Fruit fly (Drosophila melanogaster) whole organism, pupa: ENCODE measurements around the gene RpL7.

Experiments used
- CG10348 ChIP-seq: fragments of 200-800 bp; sonication (Bioruptor generic); IDR thresholded peaks from 2 replicates; pipeline ENCODE4 v1.3.6; 2022; ENCODE audit warnings: missing biosample characterization, missing genetic modification characterization
- CG12605 ChIP-seq: fragments of 200-800 bp; sonication (Bioruptor generic); IDR thresholded peaks from 2 replicates; pipeline ENCODE4 v1.3.6; 2022; ENCODE audit warnings: missing biosample characterization, missing genetic modification characterization
- CG13204 ChIP-seq: fragments of 200-800 bp; sonication (Bioruptor generic); optimal IDR thresholded peaks from 2 replicates; lab custom pipeline; 2018; ENCODE audit warnings: missing biosample characterization, mild to moderate bottlenecking, missing genetic modification characterization, moderate library complexity
- CG14655 ChIP-seq: fragments of 200-800 bp; sonication (Bioruptor generic); optimal IDR thresholded peaks from 3 replicates; lab custom pipeline; 2017; ENCODE audit warnings: mild to moderate bottlenecking, missing biosample characterization, missing genetic modification reagents, missing genetic modification characterization
- CG15710 ChIP-seq: fragments of 200-800 bp; sonication (Bioruptor generic); optimal IDR thresholded peaks from 2 replicates; lab custom pipeline; 2018; ENCODE audit warnings: missing biosample characterization, mild to moderate bottlenecking, missing genetic modification characterization, moderate library complexity
- CG17806 ChIP-seq: fragments of 200-800 bp; sonication (Bioruptor generic); optimal IDR thresholded peaks from 2 replicates; lab custom pipeline; 2018; ENCODE audit warnings: missing biosample characterization, mild to moderate bottlenecking, missing genetic modification characterization, moderate library complexity
- CG32121 ChIP-seq: fragments of 200-800 bp; sonication (Bioruptor generic); IDR thresholded peaks from 2 replicates; pipeline ENCODE4 v1.3.6; 2022; ENCODE audit warnings: missing biosample characterization, missing genetic modification characterization
- CG34367 ChIP-seq: fragments of 200-800 bp; sonication (Bioruptor generic); optimal IDR thresholded peaks from 2 replicates; lab custom pipeline; 2018; ENCODE audit warnings: missing biosample characterization, mild to moderate bottlenecking, missing genetic modification characterization
- CG4496 ChIP-seq: fragments of 200-800 bp; sonication (Bioruptor generic); IDR thresholded peaks from 3 replicates; pipeline ENCODE4 v1.3.6; 2022; ENCODE audit warnings: missing biosample characterization, missing genetic modification characterization
- CG8159 ChIP-seq: fragments of 200-800 bp; sonication (Bioruptor generic); optimal IDR thresholded peaks from 3 replicates; lab custom pipeline; 2018; ENCODE audit warnings: missing biosample characterization, mild to moderate bottlenecking, missing genetic modification characterization, moderate library complexity
- CG8301 ChIP-seq: fragments of 200-800 bp; sonication (Bioruptor generic); optimal IDR thresholded peaks from 2 replicates; lab custom pipeline; 2018; ENCODE audit warnings: missing biosample characterization, mild to moderate bottlenecking, missing genetic modification characterization
- CG9948 ChIP-seq: fragments of 200-800 bp; sonication (Bioruptor generic); optimal IDR thresholded peaks from 2 replicates; lab custom pipeline; 2018; ENCODE audit warnings: missing biosample characterization, mild to moderate bottlenecking, missing genetic modification characterization, moderate library complexity
- D1 ChIP-seq: fragments of 200-800 bp; sonication (Bioruptor generic); optimal IDR thresholded peaks from 2 replicates; lab custom pipeline; 2018; ENCODE audit warnings: missing biosample characterization, mild to moderate bottlenecking, missing genetic modification characterization, moderate library complexity
- EcR ChIP-seq: fragments of 200-800 bp; sonication (Bioruptor generic); optimal IDR thresholded peaks from 3 replicates; lab custom pipeline; 2019; ENCODE audit warnings: missing biosample characterization, missing genetic modification characterization, mild to moderate bottlenecking, moderate library complexity, missing genetic modification reagents
- Pif1A ChIP-seq: fragments of 200-800 bp; sonication (Bioruptor generic); optimal IDR thresholded peaks from 3 replicates; lab custom pipeline; 2016; ENCODE audit warnings: missing biosample characterization, missing genetic modification characterization
- Pif1B ChIP-seq: fragments of 200-800 bp; sonication (Bioruptor generic); optimal IDR thresholded peaks from 3 replicates; lab custom pipeline; 2016; ENCODE audit warnings: missing biosample characterization, missing genetic modification characterization
- Snoo ChIP-seq: fragments of 200-800 bp; sonication (Bioruptor generic); optimal IDR thresholded peaks from 3 replicates; lab custom pipeline; 2017; ENCODE audit warnings: missing biosample characterization, mild to moderate bottlenecking, missing genetic modification characterization, inconsistent platforms
- gl ChIP-seq: fragments of 200-800 bp; sonication (Bioruptor generic); optimal IDR thresholded peaks from 2 replicates; lab custom pipeline; 2018; ENCODE audit warnings: missing biosample characterization, mild to moderate bottlenecking, missing genetic modification characterization

RpL7 gene

DNA sequence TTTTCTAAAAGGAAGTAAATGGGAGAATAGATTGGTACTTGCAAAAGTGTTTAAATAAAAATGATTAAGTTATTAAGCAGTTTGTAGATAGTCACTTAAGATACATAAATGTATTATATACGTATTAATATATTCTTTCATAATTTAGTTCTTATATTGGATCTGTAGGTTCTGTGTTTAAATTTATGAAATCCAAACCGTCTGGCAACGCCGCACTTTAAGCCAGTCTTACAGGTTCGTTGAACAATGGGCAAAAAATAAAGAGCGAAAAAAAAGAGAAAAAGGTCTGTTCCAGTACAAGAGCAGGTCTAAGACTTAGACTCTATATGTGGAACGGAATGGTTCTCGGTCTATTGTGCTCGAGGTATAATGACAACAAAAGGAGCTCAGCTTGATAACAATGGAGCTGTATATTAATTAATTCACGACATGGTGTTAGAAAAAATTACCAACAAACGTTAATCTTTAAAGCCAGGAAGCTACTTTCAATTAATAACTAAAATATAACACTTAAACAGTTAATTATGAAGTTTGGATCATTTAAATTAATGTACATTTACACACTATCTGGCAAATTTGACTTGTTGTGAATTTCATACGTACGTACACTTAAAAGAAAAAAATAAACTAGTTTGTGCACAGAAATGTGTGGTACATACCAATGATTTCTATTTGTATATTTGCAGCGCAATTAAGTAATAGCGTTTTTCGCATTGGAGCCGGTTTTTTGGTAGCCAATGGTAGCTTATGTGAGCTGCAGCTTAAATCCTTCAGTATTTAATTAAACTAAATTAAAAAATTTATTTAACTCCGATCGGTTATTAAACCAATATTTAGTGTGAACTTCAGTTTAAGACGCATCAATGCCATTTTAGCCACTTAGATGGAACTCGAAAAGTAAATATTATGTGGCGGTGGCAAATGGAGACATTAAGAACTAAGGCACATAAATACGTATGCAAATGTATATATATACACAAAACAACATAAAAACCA, 8.3 kb downstream of the RpL7 start, which contains the start of gene CG5731:
TSS of gene CG5731 (minus strand) at position 946 of the 996 bp plus-strand sequence.
- 0 out of 2 replicates have a peak, but pooled peaks have one; percentile 16 for TF ChIP-seq CG32121 (GFP tag; lab: Robert Waterston, UW)
- no peak for TF ChIP-seq CG13204 (GFP tag; lab: Kevin White, UChicago)
- TF ChIP-seq Pif1B, result no peak
- TF ChIP-seq CG8159 (tag; lab: Kevin White, UChicago), result no peak
- TF ChIP-seq gl (tag; lab: Kevin White, UChicago), result no peak
- no peak for TF ChIP-seq Pif1A (GFP tag; lab: Kevin White, UChicago)
- TF ChIP-seq CG12605 (GFP tag; lab: Robert Waterston, UW), result 0 out of 2 replicates have a peak, but pooled peaks have one; percentile 21
- no peak for TF ChIP-seq CG4496 (GFP tag; lab: Robert Waterston, UW)
- peak; percentile 64 for TF ChIP-seq EcR (GFP tag; lab: Kevin White, UChicago)

DNA sequence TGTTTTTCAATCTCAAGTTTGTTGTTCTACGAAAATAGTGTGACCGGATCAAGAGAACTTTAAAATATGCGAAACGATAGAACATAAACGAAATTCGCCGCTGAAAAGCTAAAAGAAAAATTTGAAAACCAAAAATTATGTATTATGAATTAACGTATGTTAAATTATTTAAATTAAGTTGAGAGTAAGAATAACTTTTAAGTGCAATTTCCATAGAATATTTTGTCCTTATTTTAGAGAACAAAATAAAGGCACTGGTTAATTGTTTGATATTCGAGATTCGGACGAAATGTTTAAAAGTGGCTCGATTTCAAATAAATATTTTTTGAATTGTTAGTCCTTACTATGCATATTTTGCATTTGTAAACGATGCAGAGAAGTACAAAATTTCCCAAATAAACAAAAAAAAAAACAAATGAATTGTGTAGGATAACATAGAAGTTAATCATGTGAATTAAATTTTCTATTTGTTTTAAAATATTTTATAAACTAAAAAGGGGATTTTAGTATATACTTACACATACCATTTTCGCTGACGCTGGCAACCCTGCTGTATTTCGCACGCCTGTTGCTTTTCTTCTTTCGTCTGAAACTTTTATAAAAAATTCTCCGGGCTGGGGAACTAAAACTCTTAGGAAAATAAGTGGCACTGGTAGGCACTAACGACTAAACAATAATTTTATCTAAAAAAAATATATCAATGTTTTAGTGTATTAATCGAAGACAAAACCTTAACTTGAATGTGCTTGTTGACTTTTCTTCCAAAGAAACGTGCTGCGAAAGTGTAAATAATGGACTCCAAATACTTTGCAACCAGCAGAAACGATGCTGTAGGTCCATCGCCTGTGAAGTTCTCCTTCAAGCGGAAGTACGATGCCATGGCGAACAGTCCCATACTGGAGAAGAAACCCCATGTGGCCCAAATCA, 10.1 kb downstream of the RpL7 start, which contains the start of the genes CG5727 and ath:
TSS of gene CG5727 (minus strand) at position 51 of the 927 bp plus-strand sequence.
TSS of gene ath (plus strand) at position 513 of the 927 bp plus-strand sequence.
- TF ChIP-seq CG17806 (tag; lab: Kevin White, UChicago), result peak; percentile 10
- no peak for TF ChIP-seq CG13204 (GFP tag; lab: Kevin White, UChicago)

DNA sequence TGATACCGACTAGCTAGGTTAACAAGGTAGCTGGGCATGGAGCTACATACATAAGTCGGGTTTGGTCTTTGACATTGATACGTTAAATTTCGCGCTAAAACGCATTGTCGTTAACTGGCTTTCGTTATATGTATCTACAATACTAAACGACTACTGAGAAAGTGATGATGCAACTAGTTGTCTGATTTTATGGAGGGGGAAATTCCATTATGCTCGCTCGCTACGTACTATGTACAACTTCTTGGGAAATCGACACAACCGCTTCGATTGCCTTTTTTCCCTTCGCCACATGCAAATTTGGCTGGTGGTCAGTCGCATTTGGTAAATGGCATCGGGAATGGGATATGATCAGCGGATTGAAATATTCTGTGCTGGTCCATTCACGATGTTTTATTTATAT, 19.2 kb downstream of the RpL7 start:
- TF ChIP-seq CG34367 (tag; lab: Kevin White, UChicago) (no peak), CG8301 (no peak), Snoo (tag; lab: Kevin White, UChicago) (no peak), CG13204 (GFP tag; lab: Kevin White, UChicago) (no peak)

DNA sequence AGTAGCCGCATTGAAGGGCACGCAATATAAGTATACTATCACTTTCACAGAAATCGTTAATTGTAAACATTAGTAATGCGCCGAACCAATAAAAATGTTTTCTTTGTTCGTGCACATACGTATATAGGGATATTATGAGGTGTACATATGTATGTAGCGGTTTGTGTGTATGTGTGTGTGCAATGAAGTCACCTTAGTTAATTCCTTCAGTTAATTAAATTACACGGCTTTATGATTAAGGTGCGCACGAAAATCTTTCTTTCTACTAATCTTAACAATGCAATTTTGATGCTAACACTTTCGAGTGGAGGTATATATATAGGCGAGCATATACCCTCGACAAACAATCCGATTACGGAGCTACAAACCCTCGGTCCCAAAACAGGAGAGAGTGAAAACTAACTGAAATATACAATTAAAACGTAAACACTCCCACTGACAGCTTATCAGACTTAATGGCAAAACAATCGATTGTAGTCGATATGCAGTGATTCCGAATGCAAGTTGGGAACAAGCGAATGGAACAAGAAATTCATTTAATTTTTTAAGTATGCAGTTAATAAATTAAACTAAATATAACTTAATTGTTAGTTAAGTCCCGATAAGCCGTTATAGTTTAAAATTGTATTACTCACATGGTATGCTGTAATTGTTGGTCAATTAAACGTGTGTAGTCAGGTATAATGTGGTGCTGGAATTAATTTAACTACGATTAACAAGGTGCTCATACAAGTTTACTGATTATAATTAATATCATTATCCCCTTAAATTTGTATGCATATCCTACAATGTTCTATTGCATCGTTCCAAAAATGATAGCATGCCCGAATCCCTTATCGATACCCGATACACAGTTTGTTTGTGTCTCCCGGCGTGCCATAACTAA, 19.9 kb downstream of the RpL7 start, which contains the start of the genes Npc1a and Prosalpha6:
TSS of gene Npc1a (minus strand) at position 716 of the 886 bp plus-strand sequence.
TSS of gene Prosalpha6 (plus strand) at position 851 of the 886 bp plus-strand sequence.
- TF ChIP-seq CG13204 (GFP tag; lab: Kevin White, UChicago), result no peak
- no peak for TF ChIP-seq gl (tag; lab: Kevin White, UChicago)
- no peak for TF ChIP-seq CG9948
- TF ChIP-seq Pif1B, result no peak
- TF ChIP-seq CG17806 (tag; lab: Kevin White, UChicago), result no peak
- TF ChIP-seq CG15710, result peak; percentile 31
- no peak for TF ChIP-seq CG12605 (GFP tag; lab: Robert Waterston, UW)
- TF ChIP-seq, all 21 proteins: peak for 1

DNA sequence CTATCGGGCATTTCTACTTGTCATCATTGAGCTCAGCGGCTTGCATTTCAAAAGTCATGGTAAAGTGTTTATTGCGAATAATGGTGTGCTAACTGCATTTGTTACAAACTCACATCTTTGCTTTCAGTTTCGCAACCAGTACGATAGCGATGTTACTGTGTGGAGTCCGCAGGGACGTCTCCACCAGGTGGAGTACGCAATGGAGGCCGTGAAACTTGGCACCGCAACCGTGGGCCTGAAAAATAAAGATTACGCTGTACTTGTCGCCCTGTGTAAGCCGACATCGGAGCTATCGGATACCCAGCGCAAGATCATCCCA, 20.5 kb downstream of the RpL7 start:
- TF ChIP-seq CG17806 (tag; lab: Kevin White, UChicago) (no peak), CG34367 (tag; lab: Kevin White, UChicago) (no peak), EcR (GFP tag; lab: Kevin White, UChicago) (no peak), D1 (tag; lab: Kevin White, UChicago) (no peak), CG10348 (GFP tag; lab: Robert Waterston, UW) (no peak), CG9948 (no peak), CG15710 (no peak), gl (tag; lab: Kevin White, UChicago) (no peak), Snoo (tag; lab: Kevin White, UChicago) (no peak), CG14655 (GFP tag; lab: Kevin White, UChicago) (no peak), CG8301 (no peak), CG8159 (tag; lab: Kevin White, UChicago) (no peak), Pif1A (GFP tag; lab: Kevin White, UChicago) (no peak)

DNA sequence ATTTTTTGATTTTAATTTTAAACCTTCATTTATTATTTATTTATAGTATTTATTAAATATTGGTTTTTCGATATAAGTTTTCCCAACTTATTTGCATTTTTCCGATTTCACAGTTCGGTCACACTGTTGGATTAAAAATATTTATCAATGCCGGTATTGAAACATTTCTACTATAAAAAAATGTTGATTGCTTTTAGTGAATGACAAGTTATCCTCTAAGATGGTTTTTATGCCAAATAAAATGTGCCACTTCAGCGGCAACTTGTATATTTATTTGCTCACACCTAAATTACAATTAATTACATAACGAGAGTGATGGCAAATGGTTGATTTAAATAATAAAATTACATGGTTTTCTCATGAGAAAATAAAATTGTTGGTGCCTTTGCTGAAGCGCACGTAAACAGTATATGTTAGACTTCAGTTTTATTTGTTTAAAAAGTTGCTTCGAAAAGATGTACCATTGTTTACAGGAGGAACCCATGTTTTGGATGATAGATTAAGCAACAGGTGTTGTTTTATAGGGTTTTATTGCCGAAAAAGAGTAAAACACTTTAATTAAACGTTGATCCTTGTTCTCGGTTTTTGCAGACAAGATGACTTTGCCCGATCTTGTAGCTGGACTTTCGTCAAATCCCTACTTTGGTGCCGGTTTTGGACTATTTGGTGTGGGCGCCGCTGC, 21.9 kb downstream of the RpL7 start, which contains the start of gene Bcs1:
TSS of gene Bcs1 (plus strand) at position 108 of the 682 bp plus-strand sequence.
- TF ChIP-seq D1 (tag; lab: Kevin White, UChicago) (peak; percentile 25), Pif1B (no peak)
- TF ChIP-seq, all 21 proteins: peak for 1
